Worm (Caenorhabditis elegans) whole organism, L1 larva: ENCODE measurements around the gene F10E9.5.

Experiments used
- ama-1 ChIP-seq: fragments of 150-350 bp; optimal IDR thresholded peaks from 2 replicates; lab custom pipeline; 2014
- dpl-1 ChIP-seq, 3 experiments: fragments of 150-350 bp in 2 of 3; sonication (generic microtip) in 1 of 3; optimal IDR thresholded peaks; 2 replicates each; lab custom pipeline; 2014 to 2017; ENCODE audit warnings: missing biosample characterization in 3 of 3, missing genetic modification characterization in 3 of 3, missing genetic modification reagents in 3 of 3
- efl-3 ChIP-seq: fragments of 200-800 bp; sonication (Bioruptor generic); optimal IDR thresholded peaks from 2 replicates; lab custom pipeline; 2018; ENCODE audit warnings: mild to moderate bottlenecking, missing genetic modification characterization, missing compliant biosample characterization
- fkh-10 ChIP-seq: sonication (generic microtip); optimal IDR thresholded peaks from 2 replicates; lab custom pipeline; 2017; ENCODE audit warnings: missing biosample characterization, missing genetic modification reagents, missing genetic modification characterization
- hlh-17 ChIP-seq: fragments of 200-800 bp; sonication (Bioruptor generic); optimal IDR thresholded peaks from 2 replicates; lab custom pipeline; 2018; ENCODE audit warnings: missing genetic modification characterization, mild to moderate bottlenecking, missing compliant biosample characterization, moderate library complexity, borderline replicate concordance
- nhr-28 ChIP-seq: fragments of 150-350 bp; optimal IDR thresholded peaks from 2 replicates; lab custom pipeline; 2014; ENCODE audit warnings: missing biosample characterization, missing genetic modification characterization
- unc-62 ChIP-seq: fragments of 150-350 bp; optimal IDR thresholded peaks from 2 replicates; lab custom pipeline; 2014; ENCODE audit warnings: missing biosample characterization, missing genetic modification reagents, missing genetic modification characterization
- ztf-11 ChIP-seq, 2 experiments: sonication (generic microtip); optimal IDR thresholded peaks; 2 replicates each; lab custom pipeline; 2016 to 2017; ENCODE audit warnings: missing genetic modification characterization in 2 of 2, missing biosample characterization in 1 of 2, missing compliant biosample characterization in 1 of 2

- TF ChIP-seq nhr-28 (no peak), unc-62 (no peak), ztf-11 (tag; optimal IDR thresholded peaks at IDR 0.05; lab: Kevin White, UChicago) (no peak), dpl-1 (GFP tag; optimal IDR thresholded peaks at IDR 0.05; lab: Kevin White, UChicago) (no peak), efl-3 (GFP tag; lab: Kevin White, UChicago) (no peak), hlh-17 (GFP tag; lab: Kevin White, UChicago) (no peak), ama-1 (lab: Kevin White, UChicago) (no peak), fkh-10 (GFP tag; lab: Kevin White, UChicago) (no peak)
Observed at ce11 chrIII:8293260-8293659, 14.1 kb upstream of the F10E9.5 start.
